Fruit fly (Drosophila melanogaster) S2 (cell line): Measurements from ENCODE around the gene CG43732.
A peak's percentile ranks its signal among the peaks of the same experiment; 100 is the strongest.

Experiments used
- CG8478 ChIP-seq: fragments of >200 bp; optimal IDR thresholded peaks from 2 replicates; lab custom pipeline; 2018
- CTCF ChIP-seq, 2 experiments: fragments of >200 bp; optimal IDR thresholded peaks; 2 replicates each; lab custom pipeline; 2018

Gene CG43732

DNA sequence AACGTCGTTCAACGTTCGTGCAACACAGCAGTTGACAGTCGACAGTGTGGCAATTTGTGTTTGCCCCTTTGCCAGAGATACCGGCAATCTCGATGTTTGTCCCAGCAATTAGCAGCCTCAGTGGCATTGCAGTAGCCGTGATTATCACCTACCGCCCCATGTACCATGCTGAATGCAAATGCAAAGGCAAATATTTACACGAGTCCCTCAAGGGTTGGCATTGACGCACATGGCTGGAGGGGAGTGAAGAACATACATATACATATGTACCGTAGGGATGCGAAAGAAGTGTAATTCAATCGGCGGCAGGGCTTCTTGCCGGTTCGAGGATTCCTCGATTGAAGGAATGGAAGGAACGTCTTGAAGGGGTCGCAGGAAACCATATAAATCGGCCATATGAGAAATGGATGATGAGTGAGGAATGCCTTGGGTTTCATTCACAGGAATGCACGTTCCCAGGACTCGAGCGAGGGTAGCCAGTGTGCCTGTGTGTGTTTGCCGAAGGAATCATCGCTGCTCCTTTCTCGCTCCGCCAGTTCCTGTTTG is 50.0 kb downstream of the CG43732 start:
- TF ChIP-seq CTCF (optimal IDR thresholded peaks at IDR 0.05; lab: Kevin White, UChicago), result no peak
- no peak for TF ChIP-seq CG8478

DNA sequence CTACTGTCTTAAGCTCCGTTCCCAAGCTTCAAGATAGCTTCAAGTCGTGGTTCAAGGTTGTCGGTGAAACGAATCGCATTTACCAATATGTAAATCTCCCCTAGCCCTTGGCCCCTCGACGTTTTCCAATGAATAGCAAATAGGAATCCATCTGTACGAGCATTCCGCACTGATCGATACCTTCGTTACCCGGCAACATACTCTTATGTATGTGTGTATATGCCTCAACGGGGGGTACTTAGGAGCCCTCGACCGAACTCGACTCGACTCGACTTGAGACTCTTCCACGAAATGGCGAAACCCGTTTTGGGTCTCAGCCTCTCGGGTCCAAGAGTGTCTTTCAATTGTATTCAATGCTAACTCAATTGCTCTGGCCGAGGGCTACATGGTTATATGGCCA is 51.7 kb downstream of the CG43732 start:
- TF ChIP-seq CTCF (optimal IDR thresholded peaks at IDR 0.05; lab: Kevin White, UChicago), result no peak
- TF ChIP-seq CG8478, result no peak

DNA sequence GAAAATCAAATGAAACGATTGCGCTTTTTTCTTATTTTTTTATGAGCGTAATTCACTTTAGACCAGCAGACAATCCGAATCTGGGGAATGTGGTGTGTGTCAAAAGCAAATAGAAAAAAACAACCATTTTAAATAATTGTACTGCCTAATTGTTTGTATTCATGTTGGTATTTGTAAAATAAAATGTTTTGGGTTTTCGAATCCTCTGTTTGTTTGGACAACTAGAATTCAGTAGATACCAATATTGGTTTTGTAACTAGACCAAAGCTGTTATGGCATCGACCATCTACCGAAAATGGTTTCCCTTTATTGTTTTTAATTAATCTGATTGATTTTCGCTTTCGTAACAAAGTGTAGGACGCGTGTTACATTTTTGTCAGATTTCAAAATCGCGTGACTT is 60.9 kb downstream of the CG43732 start:
- no peak for TF ChIP-seq CTCF (optimal IDR thresholded peaks at IDR 0.05; lab: Kevin White, UChicago)
- no peak for TF ChIP-seq CG8478

DNA sequence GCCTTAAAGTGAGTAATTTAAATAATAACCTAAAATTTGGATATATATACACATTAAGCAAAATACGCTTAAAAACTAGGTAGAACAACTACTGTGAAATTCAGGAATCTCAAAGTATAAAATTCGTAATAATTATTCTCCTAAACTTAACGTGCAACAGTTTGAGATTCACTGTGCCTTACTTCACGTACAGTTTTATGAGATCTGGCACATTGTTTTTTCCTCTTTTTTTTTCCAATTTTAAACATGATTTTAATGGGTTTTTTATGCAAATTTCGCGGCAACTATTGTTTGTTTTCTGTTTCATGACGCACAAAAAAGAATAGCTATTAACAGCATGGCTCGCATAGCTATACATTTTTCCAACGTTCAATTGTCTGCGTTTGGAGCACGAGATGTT is 61.9 kb downstream of the CG43732 start:
- no peak for TF ChIP-seq CTCF (optimal IDR thresholded peaks at IDR 0.05; lab: Kevin White, UChicago)

DNA sequence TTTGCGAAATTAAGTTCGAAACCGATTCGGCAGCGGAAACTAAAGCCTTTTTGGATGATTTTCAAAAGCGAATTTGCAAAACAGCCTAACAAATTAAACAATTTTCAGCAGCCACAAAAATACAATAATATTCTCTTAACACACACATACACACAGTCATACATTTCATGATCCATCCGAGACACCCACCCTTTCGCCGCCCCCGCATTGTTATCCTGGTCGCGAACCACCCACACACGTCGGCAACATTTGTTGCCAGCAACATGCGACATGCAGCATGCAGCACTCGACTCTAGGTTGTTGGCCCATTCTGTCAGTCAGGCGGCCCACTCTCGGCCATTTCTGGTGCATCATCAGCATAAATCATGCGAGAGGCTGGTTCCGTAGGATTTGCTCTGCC is 64.0 kb downstream of the CG43732 start:
- no peak for TF ChIP-seq CG8478
- peak; percentile 52 to 56 for TF ChIP-seq CTCF (optimal IDR thresholded peaks at IDR 0.05; lab: Kevin White, UChicago)

DNA sequence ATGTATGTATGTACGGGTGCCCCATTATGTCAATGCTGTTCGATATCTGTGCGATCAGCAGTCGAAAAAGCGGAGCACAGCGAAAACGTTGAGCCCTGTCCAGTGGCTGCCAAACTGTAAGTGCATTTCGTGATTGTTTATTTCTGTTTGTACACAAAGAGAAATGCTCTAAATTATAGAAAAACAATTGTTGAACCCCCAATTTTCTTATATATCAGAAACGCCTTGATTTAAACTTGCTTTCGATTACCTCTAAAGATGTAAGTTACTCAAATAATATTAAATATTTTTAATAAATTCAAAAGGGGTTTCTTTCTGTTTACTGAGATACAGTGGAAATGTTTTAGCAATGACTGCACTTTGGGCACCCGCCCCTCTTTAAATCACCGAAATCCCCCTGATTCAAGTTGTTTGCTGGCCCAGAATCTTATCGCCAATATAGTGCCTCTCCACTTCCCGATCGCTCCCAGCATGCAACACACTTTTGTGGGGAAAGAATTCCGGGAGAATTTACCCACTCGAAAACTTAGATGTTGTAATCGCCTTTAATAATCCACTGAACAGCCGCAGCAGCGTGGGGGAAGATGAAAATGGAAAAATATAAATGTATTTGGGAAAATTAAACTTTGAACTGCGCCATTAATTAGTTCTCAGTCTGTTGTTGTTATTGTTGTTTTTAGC is 64.9 kb downstream of the CG43732 start:
- TF ChIP-seq CTCF (optimal IDR thresholded peaks at IDR 0.05; lab: Kevin White, UChicago) (no peak), CG8478 (no peak)

DNA sequence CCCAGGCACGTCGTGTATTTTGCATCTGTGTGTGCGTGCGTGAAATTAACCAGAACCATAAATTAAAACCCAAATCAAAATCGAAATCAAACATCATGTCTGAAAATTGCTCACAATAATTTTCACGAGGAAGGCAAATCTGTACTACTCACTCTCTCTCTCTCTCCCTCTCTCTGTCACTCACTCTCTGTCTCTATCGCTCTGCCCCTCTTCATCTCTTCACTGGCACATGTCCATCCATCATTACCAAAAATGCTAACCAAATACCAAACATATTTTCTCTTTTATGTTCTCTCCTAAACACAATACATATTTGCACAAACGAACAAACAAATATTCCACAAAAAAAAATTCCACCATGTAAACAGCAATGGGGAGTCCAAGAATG is 65.4 kb downstream of the CG43732 start:
- TF ChIP-seq CTCF (optimal IDR thresholded peaks at IDR 0.05; lab: Kevin White, UChicago) (no peak), CG8478 (no peak)

DNA sequence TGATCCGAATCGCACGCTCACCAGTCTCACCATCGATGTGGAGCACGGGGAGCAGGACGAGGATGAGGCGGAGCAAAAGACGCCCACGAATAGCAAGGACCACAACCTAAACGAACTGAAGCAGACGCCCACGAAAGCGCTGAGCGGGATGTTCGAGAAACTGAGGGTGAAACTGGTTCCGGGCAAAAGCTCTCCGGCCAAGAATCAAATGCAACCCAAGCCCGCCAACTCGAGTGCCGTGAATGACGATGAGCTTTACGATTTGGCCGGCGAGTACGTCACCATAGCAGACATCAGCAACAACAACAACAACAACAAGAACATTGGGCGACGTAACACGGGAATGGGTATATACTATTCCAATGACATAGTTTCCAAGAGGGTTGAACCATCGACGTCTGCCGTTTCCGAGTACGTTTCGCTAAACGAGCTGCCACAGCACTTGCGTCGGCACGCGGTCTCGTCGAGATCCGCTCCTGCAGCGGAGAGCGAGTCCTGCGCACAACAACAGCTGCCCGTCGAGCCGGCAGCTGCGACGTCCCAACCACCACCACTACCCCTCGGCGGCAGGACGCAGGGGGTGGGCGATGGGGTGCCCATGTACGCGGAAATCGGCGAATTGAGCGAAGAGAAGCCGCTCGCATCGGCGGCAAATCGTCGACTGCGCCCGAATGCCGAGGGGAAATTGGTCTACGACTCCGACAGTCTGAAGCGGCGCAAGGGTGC is 67.5 kb downstream of the CG43732 start:
- TF ChIP-seq CG8478, result no peak
- TF ChIP-seq CTCF (optimal IDR thresholded peaks at IDR 0.05; lab: Kevin White, UChicago), result no peak

DNA sequence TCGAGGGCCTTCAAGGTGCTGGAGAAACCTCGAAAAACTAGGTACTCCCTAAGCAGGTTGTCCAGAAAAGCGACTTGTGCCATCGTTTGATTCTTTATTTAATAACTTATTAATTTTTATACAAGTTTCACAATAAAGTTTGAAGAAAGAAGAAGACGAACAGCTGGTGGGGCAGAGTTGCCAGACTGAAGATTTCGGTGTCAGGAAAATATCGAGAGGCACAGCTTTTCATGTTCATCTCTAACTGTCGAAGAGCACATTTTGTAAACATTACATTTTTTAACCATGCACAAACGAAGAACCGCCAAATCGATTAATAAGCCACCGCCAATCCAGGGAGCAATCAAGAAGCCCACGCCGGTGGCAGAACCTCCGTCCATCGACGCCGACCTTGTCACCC is 73.9 kb downstream of the CG43732 start, which contains the start of the genes CG6005 and CG14286:
TSS of gene CG6005 (minus strand) at position 169 of the 400 bp plus-strand sequence.
TSS of gene CG14286 (plus strand) at position 231 of the 400 bp plus-strand sequence.
- TF ChIP-seq CG8478 (no peak), CTCF (optimal IDR thresholded peaks at IDR 0.05; lab: Kevin White, UChicago) (no peak)

DNA sequence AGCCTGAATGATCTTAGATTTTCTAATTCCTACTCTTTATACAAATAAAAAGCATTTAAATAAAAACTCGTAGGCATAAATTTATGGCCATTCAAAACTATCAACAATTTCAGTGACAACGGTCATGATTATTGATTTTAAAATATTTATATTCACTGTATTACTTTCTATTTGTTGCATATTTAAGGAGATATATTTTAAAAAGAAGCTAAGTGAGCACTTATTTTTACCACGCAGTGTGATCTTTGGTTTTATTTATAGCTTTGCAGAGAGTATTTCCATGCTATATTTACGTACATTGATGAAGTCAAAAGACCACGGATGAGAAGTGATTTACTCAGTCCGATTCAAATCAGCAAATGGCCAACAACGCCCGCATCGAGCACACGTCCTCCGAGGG is 74.8 kb downstream of the CG43732 start, which contains the start of gene CG14285:
TSS of gene CG14285 (plus strand) at position 339 of the 400 bp plus-strand sequence.
- TF ChIP-seq CG8478, result no peak
- no peak for TF ChIP-seq CTCF (optimal IDR thresholded peaks at IDR 0.05; lab: Kevin White, UChicago)
